Fruit fly (Drosophila melanogaster) whole organism, prepupa: Measurements from ENCODE around the gene pad.

Source experiments
- CG10631 ChIP-seq: fragments of 200-800 bp; sonication (Bioruptor generic); optimal IDR thresholded peaks from 2 replicates; lab custom pipeline; 2016; ENCODE audit warnings: missing biosample characterization, missing genetic modification characterization
- CG10669 ChIP-seq: fragments of 200-800 bp; sonication (Bioruptor generic); optimal IDR thresholded peaks from 3 replicates; lab custom pipeline; 2018; ENCODE audit warnings: missing biosample characterization, mild to moderate bottlenecking, missing genetic modification characterization, moderate library complexity
- CG11294 ChIP-seq: fragments of 200-800 bp; sonication (Bioruptor generic); IDR thresholded peaks from 2 replicates; pipeline ENCODE4 v1.3.6; 2022; ENCODE audit warnings: missing biosample characterization, missing genetic modification characterization
- CG11902 ChIP-seq: fragments of 200-800 bp; sonication (Bioruptor generic); optimal IDR thresholded peaks from 3 replicates; lab custom pipeline; 2016; ENCODE audit warnings: missing biosample characterization, missing genetic modification characterization
- CG16779 ChIP-seq: fragments of 200-800 bp; sonication (Bioruptor generic); optimal IDR thresholded peaks from 3 replicates; lab custom pipeline; 2017; ENCODE audit warnings: missing biosample characterization, mild to moderate bottlenecking, missing genetic modification characterization
- CG3032 ChIP-seq: fragments of 200-800 bp; optimal IDR thresholded peaks from 2 replicates; lab custom pipeline; 2019; ENCODE audit warnings: missing biosample characterization, mild to moderate bottlenecking, missing genetic modification characterization, moderate library complexity
- CG31627 ChIP-seq: fragments of 200-800 bp; sonication (Bioruptor generic); optimal IDR thresholded peaks from 3 replicates; lab custom pipeline; 2016; ENCODE audit warnings: missing biosample characterization, missing genetic modification characterization
- CG32006 ChIP-seq: fragments of 200-800 bp; sonication (Bioruptor generic); optimal IDR thresholded peaks from 3 replicates; lab custom pipeline; 2017; ENCODE audit warnings: missing biosample characterization, mild to moderate bottlenecking, missing genetic modification characterization
- CG34406 ChIP-seq: fragments of 200-800 bp; sonication (Bioruptor generic); optimal IDR thresholded peaks from 3 replicates; lab custom pipeline; 2016; ENCODE audit warnings: missing biosample characterization, missing genetic modification characterization
- CG3919 ChIP-seq: fragments of 200-800 bp; sonication (Bioruptor generic); optimal IDR thresholded peaks from 3 replicates; lab custom pipeline; 2016; ENCODE audit warnings: missing biosample characterization, missing genetic modification characterization
- CG4318 ChIP-seq: fragments of 200-800 bp; sonication (Bioruptor generic); optimal IDR thresholded peaks from 3 replicates; lab custom pipeline; 2017; ENCODE audit warnings: missing biosample characterization, mild to moderate bottlenecking, missing genetic modification characterization
- CG6163 ChIP-seq: fragments of 200-800 bp; sonication (Bioruptor generic); IDR thresholded peaks from 3 replicates; pipeline ENCODE4 v1.3.6; 2022; ENCODE audit warnings: missing biosample characterization, missing genetic modification characterization
- CG6808 ChIP-seq: fragments of 200-800 bp; sonication (Bioruptor generic); optimal IDR thresholded peaks from 3 replicates; lab custom pipeline; 2017; ENCODE audit warnings: missing biosample characterization, missing genetic modification characterization, mild to moderate bottlenecking, moderate library complexity, missing genetic modification reagents
- CG6854 ChIP-seq: fragments of 200-800 bp; sonication (Bioruptor generic); optimal IDR thresholded peaks from 2 replicates; lab custom pipeline; 2017; ENCODE audit warnings: missing biosample characterization, mild to moderate bottlenecking, missing genetic modification characterization
- CG7368 ChIP-seq: fragments of 200-800 bp; sonication (Bioruptor generic); optimal IDR thresholded peaks from 3 replicates; lab custom pipeline; 2016; ENCODE audit warnings: missing biosample characterization, missing genetic modification characterization
- CG8119 ChIP-seq: fragments of 200-800 bp; sonication (Bioruptor generic); IDR thresholded peaks from 3 replicates; pipeline ENCODE4 v1.3.6; 2022; ENCODE audit warnings: missing biosample characterization, missing genetic modification characterization
- CG8319 ChIP-seq: fragments of 200-800 bp; sonication (Bioruptor generic); optimal IDR thresholded peaks from 3 replicates; lab custom pipeline; 2016; ENCODE audit warnings: missing biosample characterization, missing genetic modification characterization
- CG8632 ChIP-seq: fragments of 200-800 bp; sonication (Bioruptor generic); optimal IDR thresholded peaks from 3 replicates; lab custom pipeline; 2016; ENCODE audit warnings: missing biosample characterization, missing genetic modification characterization
- CG9139 ChIP-seq: fragments of 200-800 bp; sonication (Bioruptor generic); optimal IDR thresholded peaks from 3 replicates; lab custom pipeline; 2017; ENCODE audit warnings: missing biosample characterization, mild to moderate bottlenecking, missing genetic modification characterization
- Eip75B ChIP-seq: fragments of 200-800 bp; sonication (Bioruptor generic); optimal IDR thresholded peaks from 3 replicates; lab custom pipeline; 2016; ENCODE audit warnings: missing biosample characterization, missing genetic modification characterization
- Eip78C ChIP-seq: fragments of 200-800 bp; sonication (Bioruptor generic); peaks from one replicate; lab custom pipeline; 2016; ENCODE audit warnings: missing biosample characterization, missing genetic modification characterization
- Eip93F ChIP-seq: fragments of 200-800 bp; sonication (Bioruptor generic); optimal IDR thresholded peaks from 2 replicates; lab custom pipeline; 2016; ENCODE audit warnings: missing biosample characterization, mild to moderate bottlenecking, missing genetic modification characterization
- Ets96B ChIP-seq: fragments of 200-800 bp; optimal IDR thresholded peaks from 2 replicates; lab custom pipeline; 2019; ENCODE audit warnings: missing biosample characterization, mild to moderate bottlenecking, missing genetic modification characterization, moderate library complexity
- Hr39 ChIP-seq: fragments of 200-800 bp; sonication (Bioruptor generic); optimal IDR thresholded peaks from 2 replicates; lab custom pipeline; 2016; ENCODE audit warnings: missing biosample characterization, missing genetic modification characterization
- Hr4 ChIP-seq: fragments of 200-800 bp; sonication (Bioruptor generic); optimal IDR thresholded peaks from 3 replicates; lab custom pipeline; 2016; ENCODE audit warnings: missing biosample characterization, missing genetic modification characterization
- Lpt ChIP-seq: fragments of 200-800 bp; sonication (Bioruptor generic); optimal IDR thresholded peaks from 3 replicates; lab custom pipeline; 2016; ENCODE audit warnings: missing biosample characterization, missing genetic modification characterization
- Met ChIP-seq: fragments of 200-800 bp; sonication (Bioruptor generic); optimal IDR thresholded peaks from 3 replicates; lab custom pipeline; 2016; ENCODE audit warnings: missing biosample characterization, missing genetic modification characterization
- Sox102F ChIP-seq: fragments of 200-800 bp; sonication (Bioruptor generic); optimal IDR thresholded peaks from 2 replicates; lab custom pipeline; 2016; ENCODE audit warnings: missing biosample characterization, mild to moderate bottlenecking, missing genetic modification characterization
- Sox14 ChIP-seq: fragments of 200-800 bp; sonication (Bioruptor generic); optimal IDR thresholded peaks from 3 replicates; lab custom pipeline; 2016; ENCODE audit warnings: missing biosample characterization, missing genetic modification characterization
- achi ChIP-seq: fragments of 200-800 bp; sonication (Bioruptor generic); optimal IDR thresholded peaks from 3 replicates; lab custom pipeline; 2016; ENCODE audit warnings: missing biosample characterization, missing genetic modification characterization
- acj6 ChIP-seq: fragments of 200-800 bp; sonication (Bioruptor generic); optimal IDR thresholded peaks from 3 replicates; lab custom pipeline; 2016; ENCODE audit warnings: missing biosample characterization, missing genetic modification characterization
- cyc ChIP-seq: fragments of 200-800 bp; sonication (Bioruptor generic); optimal IDR thresholded peaks from 3 replicates; lab custom pipeline; 2016; ENCODE audit warnings: missing biosample characterization, missing genetic modification characterization
- dsx ChIP-seq: fragments of 200-800 bp; optimal IDR thresholded peaks from 3 replicates; lab custom pipeline; 2019; ENCODE audit warnings: missing biosample characterization, mild to moderate bottlenecking, missing genetic modification characterization, moderate library complexity; ENCODE audit not compliant: poor library complexity, severe bottlenecking
- eg ChIP-seq: fragments of 200-800 bp; sonication (Bioruptor generic); IDR thresholded peaks from 3 replicates; pipeline ENCODE4 v1.3.6; 2022; ENCODE audit warnings: missing biosample characterization, missing genetic modification characterization
- esn ChIP-seq: fragments of 200-800 bp; sonication (Bioruptor generic); optimal IDR thresholded peaks from 2 replicates; lab custom pipeline; 2016; ENCODE audit warnings: missing biosample characterization, mild to moderate bottlenecking, missing genetic modification characterization, moderate library complexity
- fd85E ChIP-seq: fragments of 200-800 bp; sonication (Bioruptor generic); optimal IDR thresholded peaks from 3 replicates; lab custom pipeline; 2016; ENCODE audit warnings: missing biosample characterization, missing genetic modification characterization
- lz ChIP-seq: fragments of 200-800 bp; sonication (Bioruptor generic); optimal IDR thresholded peaks from 3 replicates; lab custom pipeline; 2016; ENCODE audit warnings: missing biosample characterization, missing genetic modification characterization
- net ChIP-seq: fragments of 200-800 bp; sonication (Bioruptor generic); optimal IDR thresholded peaks from 3 replicates; lab custom pipeline; 2016; ENCODE audit warnings: missing biosample characterization, missing genetic modification characterization
- ss ChIP-seq, 2 experiments: fragments of 200-800 bp; sonication (Bioruptor generic); optimal IDR thresholded peaks; 2 replicates in 1 of 2; 3 replicates in 1 of 2; lab custom pipeline; 2017 to 2018; ENCODE audit warnings: mild to moderate bottlenecking in 2 of 2, missing biosample characterization in 2 of 2, missing genetic modification characterization in 2 of 2, moderate library complexity in 1 of 2
- svp ChIP-seq: fragments of 200-800 bp; sonication (Bioruptor generic); peaks from one replicate; lab custom pipeline; 2016; ENCODE audit warnings: missing biosample characterization, missing genetic modification characterization
- topi ChIP-seq: fragments of 200-800 bp; sonication (Bioruptor generic); optimal IDR thresholded peaks from 3 replicates; lab custom pipeline; 2016; ENCODE audit warnings: missing biosample characterization, missing genetic modification characterization
- vri ChIP-seq: fragments of 200-800 bp; sonication (Bioruptor generic); optimal IDR thresholded peaks from 3 replicates; lab custom pipeline; 2016; ENCODE audit warnings: missing biosample characterization, mild to moderate bottlenecking, missing genetic modification characterization

The pad gene

DNA sequence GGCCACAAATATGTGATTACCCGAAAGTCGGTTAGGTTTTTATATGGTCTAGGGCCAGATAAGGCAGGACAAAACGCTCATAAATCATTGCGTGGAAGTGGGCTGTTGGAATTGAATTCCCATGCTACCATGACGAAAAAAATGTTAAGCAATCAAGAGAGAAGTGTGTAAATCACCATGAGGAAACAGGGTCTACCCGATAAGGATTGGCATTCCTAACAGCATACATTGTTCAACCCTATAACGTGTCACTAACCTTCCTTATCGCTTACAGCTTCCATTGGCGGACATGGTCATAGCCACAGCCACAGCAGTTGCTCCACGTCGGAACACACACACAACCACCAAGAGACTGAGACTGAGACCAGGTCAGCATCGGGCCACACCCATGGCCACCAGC is 34.1 kb upstream of the pad start:
- TF ChIP-seq dsx (GFP tag; lab: Kevin White, UChicago) (peak; percentile 19), lz (GFP tag; lab: Kevin White, UChicago) (no peak)

DNA sequence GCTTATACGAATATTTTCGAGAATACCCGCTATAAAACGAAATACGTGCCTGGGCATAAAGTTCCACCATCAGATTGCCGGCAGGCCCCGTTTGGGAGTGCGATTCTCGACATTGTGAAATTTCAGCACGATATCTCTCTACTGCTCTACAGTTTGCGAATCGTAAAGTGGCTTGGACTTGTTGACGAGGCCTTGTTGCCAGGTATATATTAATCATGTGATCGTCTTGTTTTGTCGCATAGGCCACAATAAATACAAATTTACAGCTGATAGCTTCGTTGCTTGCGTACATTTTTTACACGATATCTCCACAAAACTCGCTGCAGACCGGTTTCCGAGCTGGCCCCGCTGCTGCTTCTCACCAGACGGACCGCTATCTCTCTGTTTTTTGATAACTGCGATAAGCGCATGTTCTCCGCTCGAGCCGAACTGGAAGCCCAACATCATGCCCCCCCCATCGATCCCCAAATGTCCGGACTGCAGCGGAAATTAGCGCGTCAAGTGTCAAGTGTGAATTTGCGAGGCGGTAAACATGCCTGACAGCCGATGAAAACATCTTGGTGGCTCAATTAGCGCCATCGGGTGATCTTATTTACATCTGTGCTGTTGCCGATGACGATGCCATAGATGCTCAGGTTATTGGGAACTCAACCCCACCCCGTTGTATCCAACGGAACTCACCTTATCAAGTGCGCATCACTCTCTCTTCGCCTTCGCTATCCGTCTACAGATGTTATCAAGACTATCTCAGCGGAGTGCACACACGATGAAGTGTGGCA is 32.6 kb upstream of the pad start:
- TF ChIP-seq lz (GFP tag; lab: Kevin White, UChicago) (no peak), CG3919 (no peak), Eip78C (peak; percentile 85), Eip93F (GFP tag; lab: Kevin White, UChicago) (no peak), CG4318 (no peak), CG7368 (GFP tag; lab: Kevin White, UChicago) (peak; percentile 24), CG6808 (GFP tag; lab: Kevin White, UChicago) (peak; percentile 1), net (GFP tag; lab: Kevin White, UChicago) (peak; percentile 10), CG9139 (GFP tag; lab: Kevin White, UChicago) (no peak), Eip75B (GFP tag; lab: Kevin White, UChicago) (peak; percentile 11), CG34406 (GFP tag; lab: Kevin White, UChicago) (no peak), CG6163 (GFP tag; lab: Robert Waterston, UW) (no peak), topi (GFP tag; lab: Kevin White, UChicago) (peak; percentile 11), CG8319 (GFP tag; lab: Kevin White, UChicago) (peak; percentile 31), esn (GFP tag; lab: Kevin White, UChicago) (peak; percentile 45), acj6 (no peak), CG10669 (GFP tag; lab: Kevin White, UChicago) (no peak), vri (peak; percentile 17), eg (GFP tag; lab: Robert Waterston, UW) (no peak; the same call in 2 of the 3 replicates), CG6854 (GFP tag; lab: Kevin White, UChicago) (peak; percentile 61), dsx (GFP tag; lab: Kevin White, UChicago) (no peak), CG10631 (GFP tag; lab: Kevin White, UChicago) (no peak), Met (GFP tag; lab: Kevin White, UChicago) (peak; percentile 48), CG31627 (peak; percentile 33), Sox102F (GFP tag; lab: Kevin White, UChicago) (peak; percentile 28), achi (GFP tag; lab: Kevin White, UChicago) (no peak), CG16779 (tag; lab: Kevin White, UChicago) (no peak), CG11294 (no peak), fd85E (GFP tag; lab: Kevin White, UChicago) (no peak), CG32006 (GFP tag; lab: Kevin White, UChicago) (no peak), CG8119 (0 out of 3 replicates have a peak, but pooled peaks have one; percentile 42), CG11902 (no peak), CG8632 (no peak), Sox14 (GFP tag; lab: Kevin White, UChicago) (no peak), CG3032 (tag; lab: Kevin White, UChicago) (no peak), Ets96B (tag; lab: Kevin White, UChicago) (no peak), Hr4 (GFP tag; lab: Kevin White, UChicago) (no peak), Hr39 (peak; percentile 22), cyc (GFP tag; lab: Kevin White, UChicago) (peak; percentile 1), svp (GFP tag; lab: Kevin White, UChicago) (peak; percentile 94), Lpt (GFP tag; lab: Kevin White, UChicago) (peak; percentile 5), ss (GFP tag; optimal IDR thresholded peaks at IDR 0.05; lab: Kevin White, UChicago) (peak; percentile 3 to 20)
